Worm (Caenorhabditis elegans): Measurements from ENCODE around the gene K12D12.5.

ce11 chrII:11868893-11869292 lies 8.1 kb downstream of the K12D12.5 start:
- TF ChIP-seq sptf-1 (tag; optimal IDR thresholded peaks at IDR 0.05) (no peak), elt-3 (tag; optimal IDR thresholded peaks at IDR 0.05) (no peak), unc-62 (GFP tag; optimal IDR thresholded peaks at IDR 0.05) (no peak), lin-13 (tag; optimal IDR thresholded peaks at IDR 0.05) (no peak), ztf-11 (tag; optimal IDR thresholded peaks at IDR 0.05) (no peak), nhr-76 (tag; optimal IDR thresholded peaks at IDR 0.05) (no peak), blmp-1 (tag; optimal IDR thresholded peaks at IDR 0.05) (no peak)

Measured in whole organism, mixed stage, embryonic.